Worm (Caenorhabditis elegans) whole organism, L4/young adult: ENCODE measurements around the gene F53F4.2.

Experiments used
- W03F9.2 ChIP-seq: fragments of 150-350 bp; optimal IDR thresholded peaks from 2 replicates; lab custom pipeline; 2014; ENCODE audit warnings: missing biosample characterization, missing genetic modification characterization
- dao-5 ChIP-seq: sonication (generic microtip); optimal IDR thresholded peaks from 2 replicates; lab custom pipeline; 2016; ENCODE audit warnings: missing genotype, missing genetic modification characterization, moderate library complexity, missing compliant biosample characterization
- him-1 ChIP-seq: sonication (generic microtip); optimal IDR thresholded peaks from 2 replicates; lab custom pipeline; 2016; ENCODE audit warnings: missing genotype, missing genetic modification reagents, missing genetic modification characterization, missing compliant biosample characterization

Gene F53F4.2

ce11 chrV:13566967-13567366 is 22.4 kb downstream of the F53F4.2 start:
- TF ChIP-seq dao-5 (tag; lab: Kevin White, UChicago) = no peak
- no peak for TF ChIP-seq W03F9.2 (tag; lab: Kevin White, UChicago)
- TF ChIP-seq him-1 (tag; lab: Kevin White, UChicago) = no peak

- TF ChIP-seq him-1 (tag; lab: Kevin White, UChicago) (no peak), dao-5 (tag; lab: Kevin White, UChicago) (no peak), W03F9.2 (tag; lab: Kevin White, UChicago) (no peak)
Measured at ce11 chrV:13565781-13566180, 23.6 kb downstream of the F53F4.2 start, which contains the start of gene slrp-1. Gene slrp-1, plus strand, starts transcription at chrV:13565863.

- peak; percentile 85 for TF ChIP-seq W03F9.2 (tag; lab: Kevin White, UChicago)
- no peak for TF ChIP-seq dao-5 (tag; lab: Kevin White, UChicago)
Measured at ce11 chrV:13565197-13565596, 24.2 kb downstream of the F53F4.2 start.

- TF ChIP-seq him-1 (tag; lab: Kevin White, UChicago) = no peak
- TF ChIP-seq dao-5 (tag; lab: Kevin White, UChicago) = no peak
- no peak for TF ChIP-seq W03F9.2 (tag; lab: Kevin White, UChicago)
Measured at ce11 chrV:13563841-13564240, 25.6 kb downstream of the F53F4.2 start, which contains the start of gene grl-17. Gene grl-17, minus strand, starts transcription at chrV:13563941.

ce11 chrV:13562748-13563147 is 26.6 kb downstream of the F53F4.2 start:
- TF ChIP-seq dao-5 (tag; lab: Kevin White, UChicago) (no peak), W03F9.2 (tag; lab: Kevin White, UChicago) (no peak)

ce11 chrV:13559978-13560377 is 29.4 kb downstream of the F53F4.2 start, which contains the start of gene C56A3.8:
Gene C56A3.8, plus strand, starts transcription at chrV:13560278.
- TF ChIP-seq him-1 (tag; lab: Kevin White, UChicago) = no peak
- no peak for TF ChIP-seq W03F9.2 (tag; lab: Kevin White, UChicago)
- no peak for TF ChIP-seq dao-5 (tag; lab: Kevin White, UChicago)

- TF ChIP-seq dao-5 (tag; lab: Kevin White, UChicago) (no peak), W03F9.2 (tag; lab: Kevin White, UChicago) (peak; percentile 84), him-1 (tag; lab: Kevin White, UChicago) (peak; percentile 64)
Measured at ce11 chrV:13556746-13557145, 32.6 kb downstream of the F53F4.2 start, which contains the start of gene cav-2. Gene cav-2, plus strand, starts transcription at chrV:13557104.

- TF ChIP-seq dao-5 (tag; lab: Kevin White, UChicago) = no peak
- TF ChIP-seq him-1 (tag; lab: Kevin White, UChicago) = no peak
- no peak for TF ChIP-seq W03F9.2 (tag; lab: Kevin White, UChicago)
Measured at ce11 chrV:13556297-13556696, 33.1 kb downstream of the F53F4.2 start, which contains the start of gene C56A3.6. Gene C56A3.6, minus strand, starts transcription at chrV:13556397.

- no peak for TF ChIP-seq dao-5 (tag; lab: Kevin White, UChicago)
- TF ChIP-seq W03F9.2 (tag; lab: Kevin White, UChicago) = peak; percentile 54
Measured at ce11 chrV:13551601-13552000, 37.8 kb downstream of the F53F4.2 start, which contains the start of the genes C56A3.4 and C56A3.5. Gene C56A3.4, minus strand, starts transcription at chrV:13551754. Gene C56A3.5, plus strand, starts transcription at chrV:13551967.
